Fruit fly (Drosophila melanogaster): ENCODE data around the gene alpha-Est3.

Gene alpha-Est3

DNA sequence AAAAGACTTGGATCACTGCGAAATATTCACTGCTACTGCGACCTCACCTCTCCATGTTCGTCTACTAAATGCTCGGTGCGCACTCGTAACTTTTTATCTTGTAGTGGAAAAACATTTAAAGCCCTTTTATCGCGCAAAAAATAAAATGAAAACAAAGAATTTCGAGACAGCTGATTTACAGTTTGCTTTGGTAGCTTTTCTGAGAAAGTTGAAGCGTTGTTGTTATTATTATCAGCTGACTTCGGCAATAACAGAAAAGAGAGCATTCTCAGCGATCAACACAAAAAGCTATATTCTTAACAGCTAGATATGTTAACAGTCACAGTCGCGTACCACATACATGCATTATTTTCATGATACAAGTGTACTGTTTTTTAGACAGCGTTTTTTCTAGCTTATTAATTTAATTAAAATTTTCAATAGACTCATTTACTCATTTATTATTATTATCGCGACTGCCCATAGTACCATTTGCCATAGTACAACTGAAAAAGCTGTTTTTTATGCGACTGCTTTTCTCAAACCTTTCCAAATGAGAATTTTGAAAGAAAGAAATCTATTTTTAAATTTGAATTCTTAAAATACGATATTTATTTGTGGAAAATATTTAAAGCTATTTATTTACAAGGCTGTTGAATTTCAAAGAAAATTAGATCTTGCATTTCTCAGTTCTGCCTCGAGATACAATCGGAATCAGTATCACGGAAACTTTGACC, at the start of gene alpha-Est3, which contains the start of gene alpha-Est2:
Gene alpha-Est3, minus strand, starts transcription at position 487 of the 716 bp plus-strand sequence.
Gene alpha-Est2, plus strand, starts transcription at position 666 of the 716 bp plus-strand sequence.
- peak; percentile 9 for TF ChIP-seq CrebA (GFP tag; optimal IDR thresholded peaks at IDR 0.05; ENCODE audit: borderline replicate concordance)
- TF ChIP-seq OdsH (GFP tag; optimal IDR thresholded peaks at IDR 0.05): no peak

DNA sequence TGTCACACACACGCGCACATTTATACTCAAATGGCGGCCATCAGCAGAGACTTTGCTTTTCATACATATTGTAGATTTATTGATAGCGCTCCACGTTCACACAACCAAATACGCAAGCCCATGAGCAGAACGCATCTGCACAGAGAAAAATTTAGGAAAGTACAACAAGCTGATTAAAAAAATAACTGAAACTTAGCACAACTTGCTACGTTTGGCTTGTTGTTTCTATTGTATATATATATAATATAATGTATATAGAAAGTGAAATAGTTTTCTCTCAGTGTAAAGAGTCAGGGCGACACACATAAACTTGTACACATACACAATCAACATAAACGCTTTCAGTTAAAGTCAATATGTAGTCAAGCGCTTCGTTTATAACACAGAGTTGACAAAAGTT, 49.8 kb upstream of the alpha-Est3 start:
- no peak for TF ChIP-seq Sp1 (GFP tag; optimal IDR thresholded peaks at IDR 0.05)
- no peak for TF ChIP-seq HLH106 (tag; optimal IDR thresholded peaks at IDR 0.05)
- no peak for TF ChIP-seq h (GFP tag; optimal IDR thresholded peaks at IDR 0.05)
- no peak for TF ChIP-seq Hr83 (GFP tag; optimal IDR thresholded peaks at IDR 0.05; ENCODE audit: poor library complexity, severe bottlenecking)
- TF ChIP-seq Vsx2 (GFP tag; optimal IDR thresholded peaks at IDR 0.05; ENCODE audit: partially characterized antibody): no peak
- no peak for TF ChIP-seq CrebA (GFP tag; optimal IDR thresholded peaks at IDR 0.05; ENCODE audit: borderline replicate concordance)
- no peak for TF ChIP-seq OdsH (GFP tag; optimal IDR thresholded peaks at IDR 0.05)
- TF ChIP-seq jim (GFP tag; optimal IDR thresholded peaks at IDR 0.05): no peak
- TF ChIP-seq dl (GFP tag; optimal IDR thresholded peaks at IDR 0.05; ENCODE audit: insufficient read depth in 1 of 2, partially characterized antibody in 2 of 2): no peak
- no peak for TF ChIP-seq Mio (GFP tag; optimal IDR thresholded peaks at IDR 0.05)
- TF ChIP-seq Rel (GFP tag; optimal IDR thresholded peaks at IDR 0.05): no peak
- TF ChIP-seq Rel (tag; optimal IDR thresholded peaks at IDR 0.05): no peak
- TF ChIP-seq CG32264 (GFP tag; optimal IDR thresholded peaks at IDR 0.05): no peak
- no peak for TF ChIP-seq Dfd (GFP tag; optimal IDR thresholded peaks at IDR 0.05)
- TF ChIP-seq rgr (GFP tag; optimal IDR thresholded peaks at IDR 0.05): no peak
- no peak for TF ChIP-seq dsf (GFP tag; optimal IDR thresholded peaks at IDR 0.05; ENCODE audit: borderline replicate concordance)
- TF ChIP-seq ey (GFP tag; optimal IDR thresholded peaks at IDR 0.05): no peak
- TF ChIP-seq Hr78 (GFP tag; optimal IDR thresholded peaks at IDR 0.05): no peak

DNA sequence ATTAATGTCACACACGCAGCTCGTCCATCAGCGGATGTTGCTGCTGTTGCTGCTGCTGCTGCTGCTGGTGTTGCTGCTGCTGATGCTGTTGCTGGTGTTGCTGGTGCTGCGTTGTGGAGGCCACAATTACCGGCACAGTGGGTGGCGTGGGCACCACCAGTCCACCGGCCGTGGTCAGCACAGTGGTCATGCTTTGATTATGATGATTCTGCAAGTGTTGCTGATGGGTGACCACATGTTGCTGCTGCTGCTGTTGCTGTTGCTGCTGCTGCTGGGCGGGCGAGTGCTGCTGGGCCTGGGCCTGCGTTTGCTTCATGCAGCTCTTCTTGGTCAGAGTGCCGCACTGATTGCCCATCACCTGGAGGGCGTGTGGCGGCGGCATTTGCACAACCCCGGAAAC, 30.8 kb upstream of the alpha-Est3 start:
- TF ChIP-seq Rel (GFP tag; optimal IDR thresholded peaks at IDR 0.05): no peak
- TF ChIP-seq Rel (tag; optimal IDR thresholded peaks at IDR 0.05): no peak
- peak; percentile 97 for TF ChIP-seq Dfd (GFP tag; optimal IDR thresholded peaks at IDR 0.05)

DNA sequence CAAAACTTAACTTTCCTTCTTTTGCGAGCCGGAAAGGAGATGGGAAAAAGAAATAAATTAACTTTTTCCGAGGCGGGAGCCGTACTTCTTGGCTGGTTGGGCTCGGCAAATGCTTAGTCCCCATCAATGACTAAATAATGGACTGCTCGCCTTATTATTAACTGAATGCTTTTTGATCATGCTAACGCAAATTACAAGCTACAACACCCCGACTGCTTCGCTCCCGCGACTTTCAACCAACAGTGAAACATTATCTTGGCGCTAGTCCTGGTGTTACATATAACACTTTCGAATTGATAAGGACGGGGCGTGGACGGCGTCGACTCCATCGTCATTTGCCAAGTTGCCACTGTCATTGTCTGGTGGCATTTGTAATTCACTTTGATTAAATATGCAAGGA, 10.3 kb upstream of the alpha-Est3 start, which contains the start of gene CG45545:
Gene CG45545, plus strand, starts transcription at position 301 of the 400 bp plus-strand sequence.
- TF ChIP-seq Hr83 (GFP tag; optimal IDR thresholded peaks at IDR 0.05; ENCODE audit: poor library complexity, severe bottlenecking) (no peak), CrebA (GFP tag; optimal IDR thresholded peaks at IDR 0.05; ENCODE audit: borderline replicate concordance) (no peak), CG9705 (GFP tag; optimal IDR thresholded peaks at IDR 0.05) (no peak), dsf (GFP tag; optimal IDR thresholded peaks at IDR 0.05; ENCODE audit: borderline replicate concordance) (no peak), HLH106 (tag; optimal IDR thresholded peaks at IDR 0.05) (no peak), GATAd (GFP tag; optimal IDR thresholded peaks at IDR 0.05) (no peak), rgr (GFP tag; optimal IDR thresholded peaks at IDR 0.05) (no peak), dmrt93B (GFP tag; optimal IDR thresholded peaks at IDR 0.05) (no peak), woc (GFP tag; optimal IDR thresholded peaks at IDR 0.05) (no peak), Sp1 (GFP tag; optimal IDR thresholded peaks at IDR 0.05) (no peak), jim (GFP tag; optimal IDR thresholded peaks at IDR 0.05) (no peak)

DNA sequence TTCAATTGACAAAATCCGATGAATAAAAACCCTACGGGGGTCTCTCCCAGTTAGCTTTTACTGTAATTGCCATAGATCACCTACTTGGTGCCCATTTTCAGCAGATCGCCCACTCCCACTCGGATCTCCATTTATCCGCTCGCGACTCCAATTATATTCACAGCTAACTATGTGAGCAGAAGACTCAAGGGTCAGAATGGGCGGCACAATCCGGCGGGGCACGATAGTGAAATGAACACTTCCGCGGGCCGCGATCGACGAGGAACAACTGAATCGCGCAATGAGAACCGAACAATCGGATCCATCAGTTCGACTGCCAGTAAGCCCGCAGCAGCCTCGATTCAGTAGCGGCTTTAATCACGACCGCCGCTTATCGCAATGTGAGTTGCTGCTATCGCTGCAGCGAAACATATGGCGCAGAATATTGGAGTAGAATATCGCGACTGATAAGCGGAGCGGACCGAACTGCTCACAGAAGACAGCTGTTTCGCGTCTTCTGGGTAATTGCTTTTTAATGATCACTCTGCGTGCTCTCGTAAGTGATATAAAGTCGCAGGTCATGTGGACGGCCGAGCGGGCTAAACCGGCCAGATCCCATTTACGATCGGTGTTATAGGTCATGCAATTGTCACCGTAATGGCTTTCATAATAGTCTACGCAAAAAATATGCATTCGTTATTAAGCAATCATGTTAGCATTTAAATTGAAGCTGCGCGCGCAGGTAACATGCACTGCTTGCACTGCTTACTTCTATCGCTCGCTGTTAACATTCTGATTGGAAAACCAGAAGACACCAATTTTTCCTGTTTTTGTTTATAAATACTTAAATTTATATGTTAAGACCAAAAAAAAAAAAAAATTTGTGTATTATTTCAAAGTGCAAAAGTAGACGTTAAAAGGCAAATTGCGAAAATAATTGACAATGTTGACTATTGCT, 7.6 kb upstream of the alpha-Est3 start, which contains the start of gene alpha-Est1:
Gene alpha-Est1, minus strand, starts transcription at position 317 of the 937 bp plus-strand sequence.
- TF ChIP-seq fru (GFP tag; optimal IDR thresholded peaks at IDR 0.05) (peak; percentile 38), Hnf4 (GFP tag; optimal IDR thresholded peaks at IDR 0.05) (peak; percentile 10), Hr83 (GFP tag; optimal IDR thresholded peaks at IDR 0.05; ENCODE audit: poor library complexity, severe bottlenecking) (no peak), Myc (optimal IDR thresholded peaks at IDR 0.05) (no peak), brk (GFP tag; optimal IDR thresholded peaks at IDR 0.05) (no peak)
